Worm (Caenorhabditis elegans) whole organism, L4/young adult: ENCODE results near the gene T02B11.4.

ENCODE experiments used
- dao-5 ChIP-seq: sonication (generic microtip); optimal IDR thresholded peaks from 2 replicates; lab custom pipeline; 2016; ENCODE audit warnings: missing genotype, missing genetic modification characterization, moderate library complexity, missing compliant biosample characterization
- him-1 ChIP-seq: sonication (generic microtip); optimal IDR thresholded peaks from 2 replicates; lab custom pipeline; 2016; ENCODE audit warnings: missing genotype, missing genetic modification reagents, missing genetic modification characterization, missing compliant biosample characterization

DNA sequence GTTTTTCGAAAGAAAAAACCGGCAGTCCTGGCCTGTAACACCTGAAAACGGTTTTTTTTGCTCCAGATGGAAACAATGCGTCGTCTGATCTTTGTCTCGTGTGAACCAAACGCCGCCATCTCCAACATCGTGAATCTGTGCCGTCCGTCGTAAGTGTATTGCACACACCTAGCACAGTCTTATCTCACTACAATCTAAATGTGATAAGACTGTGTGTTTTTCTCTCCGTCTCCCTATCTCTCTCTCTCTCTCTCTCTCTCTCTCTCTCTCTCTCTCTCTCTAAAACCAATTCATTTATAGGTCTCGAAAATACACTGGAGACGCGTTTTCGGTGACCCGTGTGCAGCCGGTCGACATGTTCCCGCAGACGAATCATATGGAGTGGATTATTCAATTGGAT is 39.7 kb upstream of the T02B11.4 start:
- TF ChIP-seq dao-5 (tag; lab: Kevin White, UChicago) = no peak
- TF ChIP-seq him-1 = no peak
